Worm (Caenorhabditis elegans): Measurements from ENCODE around the gene lig-1.

DNA sequence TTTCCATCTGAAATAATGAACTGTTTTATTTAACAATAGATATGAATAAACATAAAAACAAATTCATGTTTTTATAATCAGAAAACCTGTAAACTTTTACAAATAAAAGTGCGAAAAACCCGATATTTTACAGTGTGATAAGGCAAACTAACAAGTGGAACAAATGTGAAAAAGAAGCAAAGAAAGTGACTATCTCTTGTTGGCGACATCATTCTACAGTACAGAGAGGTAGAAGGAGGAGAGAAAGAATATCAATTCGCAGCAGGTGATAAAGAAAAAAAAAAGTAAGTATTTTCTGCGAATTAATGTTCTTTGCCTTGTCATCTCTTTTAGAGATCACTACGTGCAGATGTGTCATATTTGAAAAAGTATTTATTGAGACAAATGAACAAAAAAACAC lies 45.9 kb downstream of the lig-1 start:
- TF ChIP-seq ceh-83 (GFP tag; optimal IDR thresholded peaks at IDR 0.05) (no peak), ztf-11 (tag; optimal IDR thresholded peaks at IDR 0.05) (no peak)
